Fruit fly (Drosophila melanogaster) S2 (cell line): ENCODE measurements around the gene glu.

ENCODE experiments used
- CG8478 ChIP-seq: fragments of >200 bp; optimal IDR thresholded peaks from 2 replicates; lab custom pipeline; 2018
- CTCF ChIP-seq, 2 experiments: fragments of >200 bp; optimal IDR thresholded peaks; 2 replicates each; lab custom pipeline; 2018

- TF ChIP-seq CTCF (optimal IDR thresholded peaks at IDR 0.05; lab: Kevin White, UChicago) (no peak), CG8478 (no peak)
These were observed 19.6 kb downstream of the glu start for dm6 chr2L:16718446-16719173.
